Worm (Caenorhabditis elegans) whole organism, young adult: Measurements from ENCODE around the gene npp-26.

Experiments
- B0019.2 ChIP-seq: fragments of 200-800 bp; sonication (Bioruptor generic); conservative IDR thresholded peaks from 2 replicates; pipeline ENCODE4 v1.3.6; 2022; ENCODE audit warnings: missing genetic modification reagents, missing genetic modification characterization, missing compliant biosample characterization
- B0261.1 ChIP-seq: sonication (generic microtip); optimal IDR thresholded peaks from 2 replicates; lab custom pipeline; 2016; ENCODE audit warnings: mild to moderate bottlenecking, missing genetic modification characterization, moderate library complexity, missing compliant biosample characterization
- B0336.3 ChIP-seq: fragments of 200-800 bp; sonication (Bioruptor generic); IDR thresholded peaks from 2 replicates; pipeline ENCODE4 v1.3.6; 2022; ENCODE audit warnings: missing genetic modification characterization, missing compliant biosample characterization
- C06A6.2 ChIP-seq: fragments of 200-800 bp; sonication (Bioruptor generic); conservative IDR thresholded peaks from 2 replicates; pipeline ENCODE4 v1.3.6; 2022; ENCODE audit warnings: missing genetic modification characterization, missing compliant biosample characterization
- D2030.7 ChIP-seq: fragments of 200-800 bp; sonication (Bioruptor generic); IDR thresholded peaks from 2 replicates; pipeline ENCODE4 v1.3.6; 2022; ENCODE audit warnings: missing genetic modification reagents, missing genetic modification characterization, missing compliant biosample characterization
- F22D6.2 ChIP-seq: sonication (generic microtip); optimal IDR thresholded peaks from 2 replicates; lab custom pipeline; 2016; ENCODE audit warnings: mild to moderate bottlenecking, missing genetic modification characterization, missing compliant biosample characterization
- F33H1.4 ChIP-seq: fragments of 200-800 bp; sonication (Bioruptor generic); IDR thresholded peaks from 2 replicates; pipeline ENCODE4 v1.3.6; 2022; ENCODE audit warnings: missing genetic modification reagents, missing genetic modification characterization, missing compliant biosample characterization
- F57A8.1 ChIP-seq: fragments of 200-800 bp; sonication (Bioruptor generic); optimal IDR thresholded peaks from 2 replicates; lab custom pipeline; 2018; ENCODE audit warnings: mild to moderate bottlenecking, missing genetic modification characterization, moderate library complexity, missing compliant biosample characterization
- F57C9.4 ChIP-seq: sonication (generic microtip); optimal IDR thresholded peaks from 2 replicates; lab custom pipeline; 2017; ENCODE audit warnings: mild to moderate bottlenecking, missing genetic modification characterization, missing compliant biosample characterization
- Y79H2A.3 ChIP-seq: fragments of 200-800 bp; sonication (Bioruptor generic); conservative IDR thresholded peaks from 2 replicates; pipeline ENCODE4 v1.3.6; 2022; ENCODE audit warnings: missing genetic modification reagents, missing genetic modification characterization, missing compliant biosample characterization
- athp-1 ChIP-seq: sonication (generic microtip); optimal IDR thresholded peaks from 2 replicates; lab custom pipeline; 2017; ENCODE audit warnings: mild to moderate bottlenecking, missing genetic modification characterization, missing compliant biosample characterization
- cebp-1 ChIP-seq, 2 experiments: fragments of 200-800 bp in 1 of 2; sonication (Bioruptor generic) in 1 of 2; sonication (generic microtip) in 1 of 2; IDR thresholded peaks in 1 of 2; optimal IDR thresholded peaks in 1 of 2; 2 replicates each; pipeline versions ENCODE4 v1.3.6 to Lab custom; 2017 to 2022; ENCODE audit warnings: missing compliant biosample characterization in 2 of 2, missing genetic modification characterization in 2 of 2, mild to moderate bottlenecking in 1 of 2, missing genetic modification reagents in 1 of 2, moderate library complexity in 1 of 2
- ceh-100 ChIP-seq: fragments of 200-800 bp; sonication (Bioruptor generic); IDR thresholded peaks from 2 replicates; pipeline ENCODE4 v1.3.6; 2022; ENCODE audit warnings: missing genetic modification reagents, missing genetic modification characterization, missing compliant biosample characterization
- ceh-27 ChIP-seq: fragments of 200-800 bp; sonication (Bioruptor generic); optimal IDR thresholded peaks from 2 replicates; lab custom pipeline; 2018; ENCODE audit warnings: mild to moderate bottlenecking, missing genetic modification characterization, moderate library complexity, missing compliant biosample characterization
- dpl-1 ChIP-seq: fragments of 150-350 bp; optimal IDR thresholded peaks from 2 replicates; lab custom pipeline; 2014; ENCODE audit warnings: missing biosample characterization, missing genetic modification reagents, missing genetic modification characterization
- efl-1 ChIP-seq: fragments of 150-350 bp; optimal IDR thresholded peaks from 2 replicates; lab custom pipeline; 2014; ENCODE audit warnings: missing biosample characterization, missing genetic modification reagents, missing genetic modification characterization
- hmg-1.2 ChIP-seq: fragments of 200-800 bp; sonication (Bioruptor generic); IDR thresholded peaks from 2 replicates; pipeline ENCODE4 v1.3.6; 2022; ENCODE audit warnings: missing genetic modification reagents, missing genetic modification characterization, missing compliant biosample characterization
- hmg-20 ChIP-seq: fragments of 200-800 bp; sonication (Bioruptor generic); IDR thresholded peaks from 2 replicates; pipeline ENCODE4 v1.3.6; 2022; ENCODE audit warnings: missing genetic modification reagents, missing genetic modification characterization, missing compliant biosample characterization
- hrde-1 ChIP-seq: sonication (generic microtip); optimal IDR thresholded peaks from 2 replicates; lab custom pipeline; 2016; ENCODE audit warnings: missing genetic modification characterization, mild to moderate bottlenecking, missing compliant biosample characterization, moderate library complexity, missing genotype, missing genetic modification reagents, borderline replicate concordance
- lin-35 ChIP-seq, 3 experiments: fragments of 150-350 bp in 2 of 3; sonication (generic microtip) in 1 of 3; optimal IDR thresholded peaks; 2 replicates each; lab custom pipeline; 2014 to 2018; ENCODE audit warnings: missing biosample characterization in 3 of 3, missing genetic modification characterization in 3 of 3, missing genetic modification reagents in 3 of 3
- lin-54 ChIP-seq: fragments of 200-800 bp; sonication (Bioruptor generic); optimal IDR thresholded peaks from 2 replicates; lab custom pipeline; 2018; ENCODE audit warnings: mild to moderate bottlenecking, missing genetic modification characterization, missing compliant biosample characterization
- lsl-1 ChIP-seq: fragments of 200-800 bp; sonication (Bioruptor generic); optimal IDR thresholded peaks from 2 replicates; lab custom pipeline; 2018; ENCODE audit warnings: mild to moderate bottlenecking, missing genetic modification characterization, moderate library complexity, missing compliant biosample characterization
- madf-10 ChIP-seq: sonication (generic microtip); optimal IDR thresholded peaks from 2 replicates; lab custom pipeline; 2016; ENCODE audit warnings: mild to moderate bottlenecking, missing genetic modification characterization, missing compliant biosample characterization
- madf-3 ChIP-seq: fragments of 200-800 bp; sonication (Bioruptor generic); IDR thresholded peaks from 2 replicates; pipeline ENCODE4 v1.3.6; 2022; ENCODE audit warnings: missing genetic modification reagents, missing genetic modification characterization, missing compliant biosample characterization
- mcd-1 ChIP-seq: fragments of 200-800 bp; sonication (Bioruptor generic); IDR thresholded peaks from 2 replicates; pipeline ENCODE4 v1.3.6; 2022; ENCODE audit warnings: missing genetic modification reagents, missing genetic modification characterization, missing compliant biosample characterization
- mes-4 ChIP-seq: sonication (generic microtip); optimal IDR thresholded peaks from 2 replicates; lab custom pipeline; 2016; ENCODE audit warnings: missing genotype, missing genetic modification characterization, missing compliant biosample characterization
- mxl-1 ChIP-seq: sonication (generic microtip); optimal IDR thresholded peaks from 2 replicates; lab custom pipeline; 2016; ENCODE audit warnings: missing genetic modification characterization, missing compliant biosample characterization
- pbrm-1 ChIP-seq: fragments of 200-800 bp; sonication (Bioruptor generic); IDR thresholded peaks from 2 replicates; pipeline ENCODE4 v1.3.6; 2022; ENCODE audit warnings: missing genetic modification reagents, missing genetic modification characterization, missing compliant biosample characterization
- rcor-1 ChIP-seq: fragments of 200-800 bp; sonication (Bioruptor generic); IDR thresholded peaks from 2 replicates; pipeline ENCODE4 v1.3.6; 2022; ENCODE audit warnings: missing genetic modification reagents, missing genetic modification characterization, missing compliant biosample characterization
- rec-8 ChIP-seq, 2 experiments: sonication (generic microtip); optimal IDR thresholded peaks; 2 replicates each; lab custom pipeline; 2016; ENCODE audit warnings: mild to moderate bottlenecking in 2 of 2, missing genetic modification characterization in 2 of 2, missing genetic modification reagents in 2 of 2, missing genotype in 2 of 2, missing biosample characterization in 1 of 2, missing compliant biosample characterization in 1 of 2, moderate library complexity in 1 of 2
- rpc-1 ChIP-seq, 2 experiments: fragments of 150-350 bp in 1 of 2; sonication (generic microtip) in 1 of 2; optimal IDR thresholded peaks; 2 replicates each; lab custom pipeline; 2014 to 2018; ENCODE audit warnings: missing biosample characterization in 1 of 2, missing genetic modification characterization in 1 of 2, missing genetic modification reagents in 1 of 2, missing genotype in 1 of 2
- snpc-1.1 ChIP-seq: sonication (generic microtip); optimal IDR thresholded peaks from 2 replicates; lab custom pipeline; 2017; ENCODE audit warnings: missing genetic modification characterization, mild to moderate bottlenecking, missing compliant biosample characterization, antibody characterized with exemption, moderate library complexity, missing genotype, missing genetic modification reagents; ENCODE audit not compliant: insufficient read depth
- snpc-4 ChIP-seq, 5 experiments: fragments of 150-350 bp in 1 of 5; sonication (generic microtip) in 4 of 5; optimal IDR thresholded peaks; 2 replicates each; lab custom pipeline; 2014 to 2018; ENCODE audit warnings: missing genetic modification characterization in 5 of 5, missing biosample characterization in 3 of 5, antibody characterized with exemption in 2 of 5, mild to moderate bottlenecking in 2 of 5, missing compliant biosample characterization in 2 of 5, missing genotype in 2 of 5, moderate library complexity in 2 of 5, missing genetic modification reagents in 1 of 5
- somi-1 ChIP-seq: fragments of 200-800 bp; sonication (Bioruptor generic); optimal IDR thresholded peaks from 2 replicates; lab custom pipeline; 2018; ENCODE audit warnings: mild to moderate bottlenecking, missing genetic modification characterization, missing compliant biosample characterization
- sptf-2 ChIP-seq: fragments of 200-800 bp; sonication (Bioruptor generic); optimal IDR thresholded peaks from 2 replicates; lab custom pipeline; 2018; ENCODE audit warnings: mild to moderate bottlenecking, missing genetic modification characterization, missing compliant biosample characterization
- tbx-9 ChIP-seq: sonication (generic microtip); optimal IDR thresholded peaks from 2 replicates; lab custom pipeline; 2016; ENCODE audit warnings: borderline replicate concordance, missing genetic modification characterization, inconsistent platforms, missing compliant biosample characterization
- ztf-25 ChIP-seq: fragments of 200-800 bp; sonication (Bioruptor generic); IDR thresholded peaks from 2 replicates; pipeline ENCODE4 v1.3.6; 2022; ENCODE audit warnings: missing genetic modification reagents, missing genetic modification characterization, missing compliant biosample characterization

npp-26 gene

DNA sequence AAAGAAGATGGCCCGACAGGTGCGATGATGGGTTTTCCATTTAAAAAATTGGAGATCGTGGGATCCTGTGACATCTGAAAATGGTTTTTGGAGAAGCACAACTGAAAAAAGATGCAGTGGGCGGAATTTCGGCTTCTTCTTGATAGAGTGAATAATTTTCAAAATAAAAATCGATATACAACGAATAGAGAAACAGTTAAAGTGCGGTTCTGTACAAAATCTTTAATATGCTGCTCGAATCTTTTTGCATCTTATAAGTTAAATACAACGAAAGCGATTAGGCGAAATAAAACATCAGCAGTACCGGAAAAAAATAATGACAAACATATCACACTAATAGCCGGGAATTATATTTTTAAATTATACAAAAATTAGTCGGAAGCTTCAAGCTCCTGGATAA, 42.7 kb downstream of the npp-26 start, which contains the start of gene H06H21.11:
Gene H06H21.11, minus strand, starts transcription at position 101 of the 400 bp plus-strand sequence.
- no peak for TF ChIP-seq F57A8.1
- no peak for TF ChIP-seq F33H1.4 (GFP tag; lab: Robert Waterston, UW)
- TF ChIP-seq snpc-4 (GFP tag; optimal IDR thresholded peaks at IDR 0.05; lab: Kevin White, UChicago): no peak
- peak in 1 of 4 experiments; percentile 42 for TF ChIP-seq snpc-4 (tag; optimal IDR thresholded peaks at IDR 0.05; lab: Kevin White, UChicago)
- no peak for TF ChIP-seq C06A6.2 (GFP tag; lab: Robert Waterston, UW)
- peak; percentile 22 for TF ChIP-seq hrde-1

ce11 chrIV:4809397-4809796, 44.9 kb downstream of the npp-26 start, which contains the start of gene ubxn-6:
Gene ubxn-6 (minus strand): TSS chrIV:4809497.
- TF ChIP-seq rec-8 (tag; optimal IDR thresholded peaks at IDR 0.05; lab: Kevin White, UChicago) (no peak), F22D6.2 (tag; lab: Kevin White, UChicago) (no peak), mes-4 (tag; lab: Kevin White, UChicago) (no peak), athp-1 (no peak), hmg-20 (no peak), snpc-4 (GFP tag; optimal IDR thresholded peaks at IDR 0.05; lab: Kevin White, UChicago) (no peak), snpc-4 (tag; optimal IDR thresholded peaks at IDR 0.05; lab: Kevin White, UChicago) (no peak), lin-54 (GFP tag; lab: Kevin White, UChicago) (no peak), lin-35 (GFP tag; optimal IDR thresholded peaks at IDR 0.05; lab: Kevin White, UChicago) (no peak), mxl-1 (tag; lab: Kevin White, UChicago) (no peak)

ce11 chrIV:4809813-4810212, 45.3 kb downstream of the npp-26 start, which contains the start of gene H06H21.37:
Gene H06H21.37 (minus strand): TSS chrIV:4809974.
- TF ChIP-seq cebp-1 (GFP tag; IDR thresholded peaks at IDR 0.05; lab: Robert Waterston, UW) (peak; percentile 59; the same call in 1 of the 2 replicates), cebp-1 (tag; optimal IDR thresholded peaks at IDR 0.05; lab: Kevin White, UChicago) (peak; percentile 87), ztf-25 (GFP tag; lab: Robert Waterston, UW) (0 out of 2 replicates have a peak, but pooled peaks have one; percentile 10), madf-3 (GFP tag; lab: Robert Waterston, UW) (no peak)

DNA sequence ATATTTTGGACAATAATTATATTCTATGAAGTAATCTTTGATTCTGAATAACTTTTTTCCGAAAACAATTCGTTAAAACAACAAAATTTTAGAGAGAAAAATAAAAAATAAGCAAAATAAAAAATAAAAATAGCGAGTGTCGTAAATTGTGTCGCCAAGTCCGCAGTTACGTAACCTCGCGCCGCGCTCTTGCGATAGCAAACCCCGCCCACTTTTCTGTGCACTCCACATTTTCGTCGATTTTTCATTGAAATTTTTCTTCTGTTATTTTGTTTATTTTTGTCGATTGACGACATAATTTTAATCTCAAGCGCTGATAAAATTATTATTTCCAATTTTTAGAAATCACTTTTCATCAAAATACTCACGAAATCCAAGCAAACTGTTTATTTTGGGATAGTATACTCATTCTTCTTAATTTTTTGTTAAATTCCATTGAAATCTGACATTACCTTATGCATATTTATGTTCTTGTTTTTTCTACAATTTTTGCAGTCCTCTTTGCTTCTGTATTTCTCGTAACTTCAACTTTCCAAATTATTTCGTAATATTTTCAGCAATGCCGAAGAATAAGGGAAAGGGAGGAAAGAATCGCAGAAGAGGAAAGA, 46.0 kb downstream of the npp-26 start, which contains the start of gene eif-1.A:
Gene eif-1.A, plus strand, starts transcription at position 558 of the 608 bp plus-strand sequence.
- TF ChIP-seq F57A8.1 (no peak), ceh-27 (GFP tag; lab: Kevin White, UChicago) (no peak), B0019.2 (GFP tag; lab: Robert Waterston, UW) (no peak), efl-1 (peak; percentile 5), pbrm-1 (GFP tag; lab: Robert Waterston, UW) (peak; percentile 27; the same call in 1 of the 2 replicates), sptf-2 (no peak), snpc-4 (GFP tag; optimal IDR thresholded peaks at IDR 0.05; lab: Kevin White, UChicago) (peak; percentile 33), snpc-4 (tag; optimal IDR thresholded peaks at IDR 0.05; lab: Kevin White, UChicago) (peak; percentile 0 to 84 (median 43)), C06A6.2 (GFP tag; lab: Robert Waterston, UW) (no peak), lin-54 (GFP tag; lab: Kevin White, UChicago) (peak; percentile 23), somi-1 (no peak), hrde-1 (no peak), B0261.1 (tag; lab: Kevin White, UChicago) (no peak), ceh-100 (GFP tag; lab: Robert Waterston, UW) (no peak), cebp-1 (GFP tag; IDR thresholded peaks at IDR 0.05; lab: Robert Waterston, UW) (no peak), cebp-1 (tag; optimal IDR thresholded peaks at IDR 0.05; lab: Kevin White, UChicago) (peak; percentile 39), rpc-1 (optimal IDR thresholded peaks at IDR 0.05; lab: Kevin White, UChicago) (peak; percentile 4), rpc-1 (tag; optimal IDR thresholded peaks at IDR 0.05; lab: Kevin White, UChicago) (no peak), rcor-1 (GFP tag; lab: Robert Waterston, UW) (no peak), B0336.3 (no peak), Y79H2A.3 (GFP tag; lab: Robert Waterston, UW) (no peak), mcd-1 (peak; percentile 65), madf-10 (no peak), hmg-1.2 (GFP tag; lab: Robert Waterston, UW) (peak; percentile 22; the same call in 1 of the 2 replicates), D2030.7 (GFP tag; lab: Robert Waterston, UW) (peak; percentile 46; the same call in 1 of the 2 replicates), snpc-1.1 (tag; lab: Kevin White, UChicago) (peak; percentile 20), tbx-9 (tag; lab: Kevin White, UChicago) (no peak), lsl-1 (GFP tag; lab: Kevin White, UChicago) (peak; percentile 39), F22D6.2 (tag; lab: Kevin White, UChicago) (no peak), F57C9.4 (no peak), dpl-1 (GFP tag; lab: Kevin White, UChicago) (peak; percentile 18)
